Worm (Caenorhabditis elegans) whole organism, L1 larva: ENCODE data around the gene gtl-1.

Experiments
- ceh-8 ChIP-seq: fragments of 200-800 bp; sonication (Bioruptor generic); optimal IDR thresholded peaks from 2 replicates; lab custom pipeline; 2018; ENCODE audit warnings: mild to moderate bottlenecking, missing genetic modification characterization, moderate library complexity, missing compliant biosample characterization
- ceh-82 ChIP-seq, 3 experiments: fragments of 150-350 bp in 1 of 3; sonication (generic microtip) in 2 of 3; optimal IDR thresholded peaks; 2 replicates each; lab custom pipeline; 2014 to 2017; ENCODE audit warnings: missing biosample characterization in 3 of 3, missing genetic modification characterization in 3 of 3
- nhr-77 ChIP-seq: fragments of 150-350 bp; optimal IDR thresholded peaks from 2 replicates; lab custom pipeline; 2014; ENCODE audit warnings: missing biosample characterization, missing genetic modification characterization
- skn-1 ChIP-seq: fragments of 150-350 bp; optimal IDR thresholded peaks from 2 replicates; lab custom pipeline; 2014; ENCODE audit warnings: missing biosample characterization, missing genetic modification characterization

- TF ChIP-seq nhr-77 (tag; lab: Kevin White, UChicago) (no peak), ceh-8 (GFP tag; lab: Kevin White, UChicago) (no peak), ceh-82 (tag; optimal IDR thresholded peaks at IDR 0.05; lab: Kevin White, UChicago) (no peak), skn-1 (tag; lab: Kevin White, UChicago) (no peak)
Observed at ce11 chrIV:11241368-11241767, 18.0 kb downstream of the gtl-1 start, which contains the start of gene C05C12.6.
